Worm (Caenorhabditis elegans) whole organism, late embryonic: Measurements from ENCODE around the gene ZK792.4.

ENCODE experiments used
- F13H6.1 ChIP-seq: sonication (generic microtip); optimal IDR thresholded peaks from 2 replicates; lab custom pipeline; 2016; ENCODE audit warnings: missing genetic modification characterization, missing compliant biosample characterization
- ama-1 ChIP-seq: fragments of 150-350 bp; optimal IDR thresholded peaks from 2 replicates; lab custom pipeline; 2014
- ceh-19 ChIP-seq: fragments of 200-800 bp; sonication (Bioruptor generic); optimal IDR thresholded peaks from 2 replicates; lab custom pipeline; 2018; ENCODE audit warnings: mild to moderate bottlenecking, missing genetic modification characterization, missing compliant biosample characterization
- ceh-34 ChIP-seq: sonication (generic microtip); optimal IDR thresholded peaks from 2 replicates; lab custom pipeline; 2016; ENCODE audit warnings: mild to moderate bottlenecking, missing genetic modification characterization, missing compliant biosample characterization
- eyg-1 ChIP-seq: sonication (generic microtip); optimal IDR thresholded peaks from 2 replicates; lab custom pipeline; 2016; ENCODE audit warnings: missing genotype, missing genetic modification characterization, missing compliant biosample characterization
- hlh-8 ChIP-seq: sonication (generic microtip); optimal IDR thresholded peaks from 2 replicates; lab custom pipeline; 2016; ENCODE audit warnings: missing genotype, missing genetic modification characterization, missing compliant biosample characterization
- nhr-11 ChIP-seq: fragments of 150-350 bp; optimal IDR thresholded peaks from 2 replicates; lab custom pipeline; 2014; ENCODE audit warnings: missing biosample characterization, missing genetic modification characterization

- no peak for TF ChIP-seq ceh-19 (GFP tag; lab: Kevin White, UChicago)
- no peak for TF ChIP-seq ceh-34 (tag; lab: Kevin White, UChicago)
- TF ChIP-seq hlh-8 = no peak
- no peak for TF ChIP-seq ama-1 (lab: Kevin White, UChicago)
- no peak for TF ChIP-seq nhr-11 (tag; lab: Kevin White, UChicago)
- TF ChIP-seq eyg-1 = no peak
- TF ChIP-seq F13H6.1 = no peak
Measured at ce11 chrIV:11721878-11722277, 40.1 kb upstream of the ZK792.4 start.
